Worm (Caenorhabditis elegans) whole organism, late embryonic: ENCODE measurements around the gene K08H2.2.

ENCODE experiments used
- F13H6.1 ChIP-seq: sonication (generic microtip); optimal IDR thresholded peaks from 2 replicates; lab custom pipeline; 2016; ENCODE audit warnings: missing genetic modification characterization, missing compliant biosample characterization
- ceh-34 ChIP-seq: sonication (generic microtip); optimal IDR thresholded peaks from 2 replicates; lab custom pipeline; 2016; ENCODE audit warnings: mild to moderate bottlenecking, missing genetic modification characterization, missing compliant biosample characterization
- fkh-10 ChIP-seq: fragments of 150-350 bp; optimal IDR thresholded peaks from 2 replicates; lab custom pipeline; 2014; ENCODE audit warnings: missing biosample characterization, missing genetic modification reagents, missing genetic modification characterization
- fkh-6 ChIP-seq: sonication (generic microtip); optimal IDR thresholded peaks from 2 replicates; lab custom pipeline; 2016; ENCODE audit warnings: missing genetic modification characterization, missing compliant biosample characterization
- nfya-1 ChIP-seq: sonication (generic microtip); optimal IDR thresholded peaks from 2 replicates; lab custom pipeline; 2017; ENCODE audit warnings: missing genetic modification characterization, mild to moderate bottlenecking, missing compliant biosample characterization, antibody characterized with exemption, moderate library complexity
- pat-9 ChIP-seq: fragments of 200-800 bp; sonication (Bioruptor generic); optimal IDR thresholded peaks from 2 replicates; lab custom pipeline; 2018; ENCODE audit warnings: mild to moderate bottlenecking, missing genetic modification characterization, moderate library complexity, missing compliant biosample characterization
- pax-1 ChIP-seq: fragments of 150-350 bp; optimal IDR thresholded peaks from 2 replicates; lab custom pipeline; 2014; ENCODE audit warnings: missing biosample characterization, missing genetic modification characterization
- tbx-7 ChIP-seq: sonication (generic microtip); optimal IDR thresholded peaks from 2 replicates; lab custom pipeline; 2016; ENCODE audit warnings: missing genotype, missing genetic modification characterization, missing compliant biosample characterization
- unc-55 ChIP-seq: sonication (generic microtip); optimal IDR thresholded peaks from 2 replicates; lab custom pipeline; 2017; ENCODE audit warnings: missing biosample characterization, missing genetic modification reagents, missing genetic modification characterization

ce11 chrX:13247614-13248013, 12.8 kb upstream of the K08H2.2 start:
- TF ChIP-seq F13H6.1 (no peak), nfya-1 (no peak), fkh-10 (GFP tag; lab: Kevin White, UChicago) (no peak), fkh-6 (tag; lab: Kevin White, UChicago) (no peak), pax-1 (tag; lab: Kevin White, UChicago) (no peak), tbx-7 (tag; lab: Kevin White, UChicago) (no peak), pat-9 (tag; lab: Kevin White, UChicago) (no peak), unc-55 (GFP tag; lab: Kevin White, UChicago) (no peak), ceh-34 (no peak)
